Worm (Caenorhabditis elegans) whole organism, L1 larva: ENCODE measurements around the gene F17E9.4.

Experiments used
- aly-2 ChIP-seq: fragments of 150-350 bp; optimal IDR thresholded peaks from 2 replicates; lab custom pipeline; 2014; ENCODE audit warnings: missing biosample characterization, missing genetic modification characterization
- dsc-1 ChIP-seq: sonication (generic microtip); optimal IDR thresholded peaks from 2 replicates; lab custom pipeline; 2016; ENCODE audit warnings: mild to moderate bottlenecking, missing genetic modification characterization, missing compliant biosample characterization
- fkh-10 ChIP-seq: sonication (generic microtip); optimal IDR thresholded peaks from 2 replicates; lab custom pipeline; 2017; ENCODE audit warnings: missing biosample characterization, missing genetic modification reagents, missing genetic modification characterization
- lin-13 ChIP-seq: fragments of 150-350 bp; optimal IDR thresholded peaks from 2 replicates; lab custom pipeline; 2014; ENCODE audit warnings: missing biosample characterization, missing genetic modification reagents, missing genetic modification characterization
- lin-15B ChIP-seq: fragments of 150-350 bp; sonication (generic microtip); optimal IDR thresholded peaks from 3 replicates; lab custom pipeline; 2014; ENCODE audit warnings: missing biosample characterization, missing genetic modification characterization
- lin-39 ChIP-seq: fragments of 150-350 bp; optimal IDR thresholded peaks from 2 replicates; lab custom pipeline; 2014; ENCODE audit warnings: missing biosample characterization, missing genetic modification reagents, missing genetic modification characterization
- lir-3 ChIP-seq: sonication (generic microtip); optimal IDR thresholded peaks from 2 replicates; lab custom pipeline; 2016; ENCODE audit warnings: mild to moderate bottlenecking, missing genetic modification characterization, moderate library complexity, missing compliant biosample characterization; ENCODE audit not compliant: poor library complexity
- mep-1 ChIP-seq: fragments of 150-350 bp; optimal IDR thresholded peaks from 2 replicates; lab custom pipeline; 2014; ENCODE audit warnings: missing biosample characterization, missing genetic modification characterization
- nhr-28 ChIP-seq: fragments of 150-350 bp; optimal IDR thresholded peaks from 2 replicates; lab custom pipeline; 2014; ENCODE audit warnings: missing biosample characterization, missing genetic modification characterization
- snu-23 ChIP-seq: sonication (generic microtip); optimal IDR thresholded peaks from 2 replicates; lab custom pipeline; 2016; ENCODE audit warnings: missing genetic modification characterization, missing compliant biosample characterization
- xbp-1 ChIP-seq: sonication (generic microtip); optimal IDR thresholded peaks from 2 replicates; lab custom pipeline; 2016; ENCODE audit warnings: missing genetic modification characterization, missing compliant biosample characterization
- zag-1 ChIP-seq: fragments of 150-350 bp; optimal IDR thresholded peaks from 2 replicates; lab custom pipeline; 2014; ENCODE audit warnings: missing biosample characterization, missing genetic modification characterization

DNA sequence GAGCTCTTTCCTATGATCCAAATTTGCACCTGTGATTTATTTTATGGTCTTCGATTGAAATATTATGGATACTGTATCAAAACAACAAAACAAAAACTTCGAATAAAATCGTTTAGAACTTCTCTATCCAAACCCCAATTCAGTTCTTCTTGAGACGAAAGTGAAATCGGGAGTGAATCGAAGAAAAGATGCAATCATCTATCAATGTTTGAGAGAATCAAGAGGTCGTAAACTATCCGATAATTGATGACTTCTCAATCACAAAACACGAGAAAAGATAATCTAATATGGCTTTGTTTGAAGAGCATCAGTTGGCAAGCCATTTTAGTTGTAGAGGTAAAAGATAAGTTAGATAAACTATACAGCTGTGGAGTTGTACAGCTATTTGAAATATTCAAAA, 30.4 kb upstream of the F17E9.4 start:
- no peak for TF ChIP-seq fkh-10 (GFP tag; lab: Kevin White, UChicago)
- no peak for TF ChIP-seq lin-13 (GFP tag; lab: Kevin White, UChicago)
- TF ChIP-seq dsc-1: no peak
- TF ChIP-seq snu-23 (GFP tag; lab: Kevin White, UChicago): no peak
- TF ChIP-seq mep-1 (tag; lab: Kevin White, UChicago): no peak
- no peak for TF ChIP-seq nhr-28 (tag; lab: Kevin White, UChicago)
- TF ChIP-seq xbp-1 (tag; lab: Kevin White, UChicago): no peak
- TF ChIP-seq lir-3 (tag; lab: Kevin White, UChicago): no peak
- TF ChIP-seq zag-1 (tag; lab: Kevin White, UChicago): no peak
- no peak for TF ChIP-seq aly-2 (tag; lab: Kevin White, UChicago)
- no peak for TF ChIP-seq lin-39 (tag; lab: Kevin White, UChicago)
- no peak for TF ChIP-seq lin-15B (tag; lab: Kevin White, UChicago)
